Worm (Caenorhabditis elegans): ENCODE data around the gene mrp-6.

Gene mrp-6

ce11 chrX:4190537-4191144, 4.1 kb upstream of the mrp-6 start, which contains the start of gene vha-12:
TSS of gene vha-12 (plus strand) at chrX:4191094.
- TF ChIP-seq unc-62 (GFP tag; optimal IDR thresholded peaks at IDR 0.05) = no peak

- TF ChIP-seq unc-62 (GFP tag; optimal IDR thresholded peaks at IDR 0.05) = no peak
Measured at ce11 chrX:4177394-4177793, 9.2 kb downstream of the mrp-6 start, which contains the start of gene ZK470.6. TSS of gene ZK470.6 (minus strand) at chrX:4177494.

ce11 chrX:4167150-4167549, 19.4 kb downstream of the mrp-6 start, which contains the start of gene ZK470.14:
TSS of gene ZK470.14 (plus strand) at chrX:4167450.
- TF ChIP-seq unc-62 (GFP tag; optimal IDR thresholded peaks at IDR 0.05) = no peak

ce11 chrX:4163391-4163790, 23.2 kb downstream of the mrp-6 start, which contains the start of gene ZK470.1:
TSS of gene ZK470.1 (plus strand) at chrX:4163691.
- no peak for TF ChIP-seq unc-62 (GFP tag; optimal IDR thresholded peaks at IDR 0.05)

ce11 chrX:4161938-4162337, 24.6 kb downstream of the mrp-6 start:
- TF ChIP-seq unc-62 (GFP tag; optimal IDR thresholded peaks at IDR 0.05) = no peak

ce11 chrX:4159929-4160328, 26.6 kb downstream of the mrp-6 start:
- TF ChIP-seq unc-62 (GFP tag; optimal IDR thresholded peaks at IDR 0.05) = no peak

- no peak for TF ChIP-seq unc-62 (GFP tag; optimal IDR thresholded peaks at IDR 0.05)
Measured at ce11 chrX:4159185-4159871, 27.2 kb downstream of the mrp-6 start.

ce11 chrX:4157896-4158295, 28.7 kb downstream of the mrp-6 start:
- TF ChIP-seq unc-62 (GFP tag; optimal IDR thresholded peaks at IDR 0.05) = no peak

- TF ChIP-seq unc-62 (GFP tag; optimal IDR thresholded peaks at IDR 0.05) = no peak
Measured at ce11 chrX:4154784-4155183, 31.8 kb downstream of the mrp-6 start.

- no peak for TF ChIP-seq unc-62 (GFP tag; optimal IDR thresholded peaks at IDR 0.05)
Measured at ce11 chrX:4153343-4153742, 33.2 kb downstream of the mrp-6 start, which contains the start of gene nck-1. TSS of gene nck-1 (minus strand) at chrX:4153443.

- no peak for TF ChIP-seq unc-62 (GFP tag; optimal IDR thresholded peaks at IDR 0.05)
Measured at ce11 chrX:4151206-4151605, 35.4 kb downstream of the mrp-6 start.

- no peak for TF ChIP-seq unc-62 (GFP tag; optimal IDR thresholded peaks at IDR 0.05)
Measured at ce11 chrX:4148449-4149031, 38.0 kb downstream of the mrp-6 start.

ce11 chrX:4147600-4148448, 38.7 kb downstream of the mrp-6 start:
- TF ChIP-seq unc-62 (GFP tag; optimal IDR thresholded peaks at IDR 0.05) = no peak

- TF ChIP-seq unc-62 (GFP tag; optimal IDR thresholded peaks at IDR 0.05) = no peak
Measured at ce11 chrX:4146798-4147543, 39.6 kb downstream of the mrp-6 start.

- TF ChIP-seq unc-62 (GFP tag; optimal IDR thresholded peaks at IDR 0.05) = no peak
Measured at ce11 chrX:4146046-4146445, 40.5 kb downstream of the mrp-6 start.

Measured in whole organism, dauer.